Worm (Caenorhabditis elegans) whole organism, late embryonic: Measurements from ENCODE around the gene C01B9.1.

Experiments
- C08G9.2 ChIP-seq: sonication (generic microtip); optimal IDR thresholded peaks from 2 replicates; lab custom pipeline; 2016; ENCODE audit warnings: mild to moderate bottlenecking, missing genetic modification characterization, moderate library complexity, missing compliant biosample characterization
- F13H6.1 ChIP-seq: sonication (generic microtip); optimal IDR thresholded peaks from 2 replicates; lab custom pipeline; 2016; ENCODE audit warnings: missing genetic modification characterization, missing compliant biosample characterization
- K02D7.2 ChIP-seq: sonication (generic microtip); optimal IDR thresholded peaks from 2 replicates; lab custom pipeline; 2017; ENCODE audit warnings: mild to moderate bottlenecking, missing genetic modification characterization, missing compliant biosample characterization
- K09A11.1 ChIP-seq: sonication (generic microtip); optimal IDR thresholded peaks from 2 replicates; lab custom pipeline; 2017; ENCODE audit warnings: antibody characterized with exemption, mild to moderate bottlenecking, missing genetic modification characterization, missing compliant biosample characterization; ENCODE audit not compliant: insufficient read depth
- ahr-1 ChIP-seq: sonication (generic microtip); optimal IDR thresholded peaks from 2 replicates; lab custom pipeline; 2016; ENCODE audit warnings: missing genetic modification characterization, missing compliant biosample characterization
- ama-1 ChIP-seq: fragments of 150-350 bp; optimal IDR thresholded peaks from 2 replicates; lab custom pipeline; 2014
- ceh-18 ChIP-seq: sonication (generic microtip); optimal IDR thresholded peaks from 2 replicates; lab custom pipeline; 2016; ENCODE audit warnings: missing genetic modification characterization, missing compliant biosample characterization
- ceh-24 ChIP-seq: sonication (generic microtip); optimal IDR thresholded peaks from 2 replicates; lab custom pipeline; 2016; ENCODE audit warnings: mild to moderate bottlenecking, missing genetic modification characterization, missing compliant biosample characterization
- ceh-30 ChIP-seq: fragments of 150-350 bp; optimal IDR thresholded peaks from 2 replicates; lab custom pipeline; 2014; ENCODE audit warnings: missing biosample characterization, missing genetic modification characterization
- ceh-31 ChIP-seq: sonication (generic microtip); optimal IDR thresholded peaks from 2 replicates; lab custom pipeline; 2016; ENCODE audit warnings: missing genetic modification characterization, missing compliant biosample characterization
- ceh-45 ChIP-seq: fragments of 200-800 bp; sonication (Bioruptor generic); IDR thresholded peaks from 2 replicates; pipeline ENCODE4 v1.3.6; 2022; ENCODE audit warnings: missing genetic modification reagents, missing genetic modification characterization, missing compliant biosample characterization
- ceh-48 ChIP-seq: sonication (generic microtip); optimal IDR thresholded peaks from 2 replicates; lab custom pipeline; 2016; ENCODE audit warnings: missing genetic modification characterization, inconsistent platforms, missing compliant biosample characterization
- ceh-6 ChIP-seq: fragments of 200-800 bp; sonication (Bioruptor generic); optimal IDR thresholded peaks from 2 replicates; lab custom pipeline; 2018; ENCODE audit warnings: mild to moderate bottlenecking, missing genetic modification characterization, missing compliant biosample characterization
- dmd-4 ChIP-seq: sonication (generic microtip); optimal IDR thresholded peaks from 2 replicates; lab custom pipeline; 2016; ENCODE audit warnings: borderline replicate concordance, missing genetic modification characterization, missing compliant biosample characterization
- dve-1 ChIP-seq: sonication (generic microtip); optimal IDR thresholded peaks from 2 replicates; lab custom pipeline; 2017; ENCODE audit warnings: antibody characterized with exemption, mild to moderate bottlenecking, missing genetic modification characterization, missing compliant biosample characterization
- eyg-1 ChIP-seq: sonication (generic microtip); optimal IDR thresholded peaks from 2 replicates; lab custom pipeline; 2016; ENCODE audit warnings: missing genotype, missing genetic modification characterization, missing compliant biosample characterization
- fax-1 ChIP-seq: sonication (generic microtip); optimal IDR thresholded peaks from 2 replicates; lab custom pipeline; 2016; ENCODE audit warnings: missing genotype, missing genetic modification characterization, missing compliant biosample characterization
- fkh-10 ChIP-seq: fragments of 150-350 bp; optimal IDR thresholded peaks from 2 replicates; lab custom pipeline; 2014; ENCODE audit warnings: missing biosample characterization, missing genetic modification reagents, missing genetic modification characterization
- gmeb-2 ChIP-seq: sonication (generic microtip); optimal IDR thresholded peaks from 2 replicates; lab custom pipeline; 2016; ENCODE audit warnings: missing genetic modification characterization, inconsistent platforms, missing compliant biosample characterization
- hlh-13 ChIP-seq: fragments of 200-800 bp; sonication (Bioruptor generic); optimal IDR thresholded peaks from 2 replicates; lab custom pipeline; 2018; ENCODE audit warnings: mild to moderate bottlenecking, missing genetic modification characterization, missing compliant biosample characterization
- hlh-30 ChIP-seq: sonication (generic microtip); optimal IDR thresholded peaks from 2 replicates; lab custom pipeline; 2017; ENCODE audit warnings: antibody characterized with exemption, missing genetic modification characterization, missing compliant biosample characterization; ENCODE audit not compliant: insufficient read depth
- hlh-6 ChIP-seq: sonication (generic microtip); optimal IDR thresholded peaks from 2 replicates; lab custom pipeline; 2016; ENCODE audit warnings: missing genotype, missing genetic modification characterization, missing compliant biosample characterization
- hlh-8 ChIP-seq: sonication (generic microtip); optimal IDR thresholded peaks from 2 replicates; lab custom pipeline; 2016; ENCODE audit warnings: missing genotype, missing genetic modification characterization, missing compliant biosample characterization
- lim-6 ChIP-seq: sonication (generic microtip); optimal IDR thresholded peaks from 2 replicates; lab custom pipeline; 2016; ENCODE audit warnings: missing genetic modification characterization, missing compliant biosample characterization
- mec-3 ChIP-seq: sonication (generic microtip); optimal IDR thresholded peaks from 2 replicates; lab custom pipeline; 2016; ENCODE audit warnings: borderline replicate concordance, missing genetic modification characterization, missing compliant biosample characterization
- nfya-1 ChIP-seq: sonication (generic microtip); optimal IDR thresholded peaks from 2 replicates; lab custom pipeline; 2017; ENCODE audit warnings: missing genetic modification characterization, mild to moderate bottlenecking, missing compliant biosample characterization, antibody characterized with exemption, moderate library complexity
- nhr-232 ChIP-seq: sonication (generic microtip); optimal IDR thresholded peaks from 2 replicates; lab custom pipeline; 2016; ENCODE audit warnings: missing genetic modification characterization, missing compliant biosample characterization
- npax-4 ChIP-seq: sonication (generic microtip); optimal IDR thresholded peaks from 2 replicates; lab custom pipeline; 2016; ENCODE audit warnings: missing genetic modification characterization, missing compliant biosample characterization
- odd-2 ChIP-seq: sonication (generic microtip); optimal IDR thresholded peaks from 2 replicates; lab custom pipeline; 2017; ENCODE audit warnings: antibody characterized with exemption, mild to moderate bottlenecking, missing genetic modification characterization, missing compliant biosample characterization
- pat-9 ChIP-seq: fragments of 200-800 bp; sonication (Bioruptor generic); optimal IDR thresholded peaks from 2 replicates; lab custom pipeline; 2018; ENCODE audit warnings: mild to moderate bottlenecking, missing genetic modification characterization, moderate library complexity, missing compliant biosample characterization
- pha-2 ChIP-seq: sonication (generic microtip); optimal IDR thresholded peaks from 2 replicates; lab custom pipeline; 2017; ENCODE audit warnings: mild to moderate bottlenecking, missing genetic modification characterization, missing compliant biosample characterization
- pqm-1 ChIP-seq: sonication (generic microtip); optimal IDR thresholded peaks from 2 replicates; lab custom pipeline; 2016; ENCODE audit warnings: missing genetic modification characterization, missing compliant biosample characterization
- ref-2 ChIP-seq: sonication (generic microtip); optimal IDR thresholded peaks from 2 replicates; lab custom pipeline; 2016; ENCODE audit warnings: missing genetic modification characterization, missing compliant biosample characterization
- rnt-1 ChIP-seq: sonication (generic microtip); optimal IDR thresholded peaks from 2 replicates; lab custom pipeline; 2016; ENCODE audit warnings: missing genetic modification characterization, missing compliant biosample characterization
- sox-2 ChIP-seq: fragments of 200-800 bp; sonication (Bioruptor generic); IDR thresholded peaks from 2 replicates; pipeline ENCODE4 v1.3.6; 2022; ENCODE audit warnings: missing genetic modification reagents, missing genetic modification characterization, missing compliant biosample characterization
- sox-4 ChIP-seq: sonication (generic microtip); optimal IDR thresholded peaks from 2 replicates; lab custom pipeline; 2017; ENCODE audit warnings: mild to moderate bottlenecking, missing genetic modification characterization, inconsistent platforms, missing compliant biosample characterization
- syd-9 ChIP-seq: sonication (generic microtip); optimal IDR thresholded peaks from 2 replicates; lab custom pipeline; 2016; ENCODE audit warnings: mild to moderate bottlenecking, missing genetic modification characterization, moderate library complexity, missing compliant biosample characterization
- tbx-7 ChIP-seq: sonication (generic microtip); optimal IDR thresholded peaks from 2 replicates; lab custom pipeline; 2016; ENCODE audit warnings: missing genotype, missing genetic modification characterization, missing compliant biosample characterization
- unc-3 ChIP-seq, 2 experiments: fragments of 200-800 bp in 1 of 2; sonication (Bioruptor generic) in 1 of 2; sonication (generic microtip) in 1 of 2; conservative IDR thresholded peaks in 1 of 2; optimal IDR thresholded peaks in 1 of 2; 2 replicates each; pipeline versions ENCODE4 v1.3.6 to Lab custom; 2016 to 2022; ENCODE audit warnings: missing compliant biosample characterization in 2 of 2, missing genetic modification characterization in 2 of 2, missing genetic modification reagents in 1 of 2
- unc-86 ChIP-seq: sonication (generic microtip); optimal IDR thresholded peaks from 2 replicates; lab custom pipeline; 2016; ENCODE audit warnings: missing genetic modification characterization, missing compliant biosample characterization
- zip-5 ChIP-seq: sonication (generic microtip); optimal IDR thresholded peaks from 2 replicates; lab custom pipeline; 2016; ENCODE audit warnings: missing genetic modification characterization, missing compliant biosample characterization

The C01B9.1 gene

ce11 chrII:13756232-13756631 lies 15.1 kb upstream of the C01B9.1 start:
- TF ChIP-seq dmd-4 (tag; lab: Kevin White, UChicago) (no peak), ceh-24 (no peak), pha-2 (tag; lab: Kevin White, UChicago) (no peak), gmeb-2 (tag; lab: Kevin White, UChicago) (no peak), hlh-13 (GFP tag; lab: Kevin White, UChicago) (no peak), ceh-31 (tag; lab: Kevin White, UChicago) (no peak), ahr-1 (no peak), K02D7.2 (no peak), rnt-1 (no peak), dve-1 (tag; lab: Kevin White, UChicago) (no peak), nfya-1 (tag; lab: Kevin White, UChicago) (no peak), hlh-6 (no peak), unc-86 (tag; lab: Kevin White, UChicago) (no peak), zip-5 (tag; lab: Kevin White, UChicago) (no peak), hlh-30 (tag; lab: Kevin White, UChicago) (no peak), ceh-6 (GFP tag; lab: Kevin White, UChicago) (no peak), ceh-45 (GFP tag; lab: Robert Waterston, UW) (no peak), K09A11.1 (tag; lab: Kevin White, UChicago) (no peak)
- TF ChIP-seq, all 69 proteins: peak for 0

- TF ChIP-seq unc-3 (GFP tag; conservative IDR thresholded peaks at IDR 0.05; lab: Robert Waterston, UW): no peak
- TF ChIP-seq unc-3 (tag; optimal IDR thresholded peaks at IDR 0.05; lab: Kevin White, UChicago): no peak
- TF ChIP-seq ceh-18: no peak
- no peak for TF ChIP-seq npax-4 (tag; lab: Kevin White, UChicago)
- TF ChIP-seq ama-1 (lab: Kevin White, UChicago): no peak
- no peak for TF ChIP-seq mec-3 (tag; lab: Kevin White, UChicago)
These were observed 13.3 kb upstream of the C01B9.1 start, which contains the start of gene arrd-13 for ce11 chrII:13758108-13758507. arrd-13 (plus strand) TSS chrII:13758408.

ce11 chrII:13763009-13763468 lies 8.3 kb upstream of the C01B9.1 start, which contains the start of gene arrd-11:
arrd-11 (plus strand) TSS chrII:13763418.
- no peak for TF ChIP-seq ceh-30 (tag; lab: Kevin White, UChicago)
- TF ChIP-seq ceh-48 (tag; lab: Kevin White, UChicago): no peak
- no peak for TF ChIP-seq C08G9.2
- TF ChIP-seq hlh-8 (tag; lab: Kevin White, UChicago): no peak
- TF ChIP-seq syd-9 (tag; lab: Kevin White, UChicago): no peak
- TF ChIP-seq sox-2 (GFP tag; lab: Robert Waterston, UW): no peak
- TF ChIP-seq unc-3 (GFP tag; conservative IDR thresholded peaks at IDR 0.05; lab: Robert Waterston, UW): no peak
- TF ChIP-seq unc-3 (tag; optimal IDR thresholded peaks at IDR 0.05; lab: Kevin White, UChicago): no peak
- no peak for TF ChIP-seq odd-2 (tag; lab: Kevin White, UChicago)
- no peak for TF ChIP-seq lim-6 (tag; lab: Kevin White, UChicago)
- no peak for TF ChIP-seq tbx-7 (tag; lab: Kevin White, UChicago)
- no peak for TF ChIP-seq eyg-1
- TF ChIP-seq nhr-232: no peak
- TF ChIP-seq rnt-1: no peak
- no peak for TF ChIP-seq F13H6.1 (tag; lab: Kevin White, UChicago)
- TF ChIP-seq fax-1: no peak

DNA sequence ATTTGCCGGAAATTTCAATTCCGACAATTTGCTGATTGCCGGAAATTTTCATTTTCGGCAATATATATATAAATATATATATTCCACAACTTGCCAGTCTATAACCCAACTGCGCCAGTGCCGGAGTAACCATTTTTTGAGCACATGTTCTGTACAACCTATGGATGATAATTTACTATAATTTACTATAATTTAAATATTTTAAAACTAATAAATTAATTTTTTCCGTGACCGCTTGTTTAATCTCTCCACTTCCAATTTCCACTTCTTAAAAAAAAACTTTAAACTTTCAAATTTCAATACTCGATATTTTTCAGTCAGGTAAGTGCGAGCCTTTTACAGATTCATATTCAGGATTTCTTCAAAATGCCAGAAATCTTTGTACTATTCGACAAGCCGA lies 5.4 kb upstream of the C01B9.1 start, which contains the start of gene arrd-12:
TSS of gene arrd-12 (plus strand) at position 301 of the 400 bp plus-strand sequence.
- TF ChIP-seq fkh-10 (GFP tag; lab: Kevin White, UChicago) (no peak), pat-9 (no peak), rnt-1 (no peak), ceh-24 (no peak), nfya-1 (tag; lab: Kevin White, UChicago) (no peak), zip-5 (tag; lab: Kevin White, UChicago) (no peak), pqm-1 (tag; lab: Kevin White, UChicago) (no peak), ahr-1 (no peak), ref-2 (no peak), sox-4 (tag; lab: Kevin White, UChicago) (no peak), dmd-4 (tag; lab: Kevin White, UChicago) (no peak)
